Fruit fly (Drosophila melanogaster): Measurements from ENCODE around the gene CG12016.

The CG12016 gene

DNA sequence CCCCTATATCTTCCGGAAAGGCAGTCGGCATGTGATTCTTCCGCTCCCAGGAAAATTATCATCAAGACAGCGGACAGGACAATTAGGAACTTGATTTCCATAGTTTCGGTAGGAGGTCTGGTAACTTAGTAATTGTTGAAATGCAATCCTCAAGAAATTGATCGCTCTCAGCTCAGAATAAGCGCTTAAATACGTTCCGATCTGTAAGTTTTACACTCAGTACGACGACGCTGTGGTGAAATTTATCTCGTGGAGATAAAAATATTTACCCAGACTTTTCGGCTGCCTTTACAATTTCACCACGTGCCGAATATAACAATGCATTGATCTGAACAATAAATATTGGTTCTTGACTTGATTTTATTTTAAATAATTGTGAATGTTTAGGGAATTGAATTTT lies 16.3 kb downstream of the CG12016 start, which contains the start of gene Drsl1:
Gene Drsl1 (minus strand): TSS at position 101 of the 400 bp plus-strand sequence.
- no peak for TF ChIP-seq Sox15 (GFP tag; optimal IDR thresholded peaks at IDR 0.05)
- TF ChIP-seq Met (GFP tag; optimal IDR thresholded peaks at IDR 0.05), result no peak
- no peak for TF ChIP-seq Eip75B (GFP tag; optimal IDR thresholded peaks at IDR 0.05)
- TF ChIP-seq CG34406 (GFP tag; optimal IDR thresholded peaks at IDR 0.05), result no peak
- no peak for TF ChIP-seq CG3032 (tag; optimal IDR thresholded peaks at IDR 0.05)
- TF ChIP-seq dac (GFP tag; optimal IDR thresholded peaks at IDR 0.05), result no peak
- no peak for TF ChIP-seq eg (GFP tag; IDR thresholded peaks at IDR 0.05)
- no peak for TF ChIP-seq CG11294 (GFP tag; IDR thresholded peaks at IDR 0.05)
- TF ChIP-seq CG8119 (GFP tag; IDR thresholded peaks at IDR 0.05), result no peak
- no peak for TF ChIP-seq fd85E (GFP tag; optimal IDR thresholded peaks at IDR 0.05)
- no peak for TF ChIP-seq CG6163 (GFP tag; IDR thresholded peaks at IDR 0.05)
- TF ChIP-seq esn (GFP tag; optimal IDR thresholded peaks at IDR 0.05), result no peak
- TF ChIP-seq dsx (GFP tag; optimal IDR thresholded peaks at IDR 0.05; ENCODE audit: poor library complexity, severe bottlenecking), result no peak
- TF ChIP-seq OdsH (GFP tag; optimal IDR thresholded peaks at IDR 0.05), result no peak
- no peak for TF ChIP-seq CG15336 (GFP tag; IDR thresholded peaks at IDR 0.05)
- TF ChIP-seq CG8319 (GFP tag; optimal IDR thresholded peaks at IDR 0.05), result no peak

DNA sequence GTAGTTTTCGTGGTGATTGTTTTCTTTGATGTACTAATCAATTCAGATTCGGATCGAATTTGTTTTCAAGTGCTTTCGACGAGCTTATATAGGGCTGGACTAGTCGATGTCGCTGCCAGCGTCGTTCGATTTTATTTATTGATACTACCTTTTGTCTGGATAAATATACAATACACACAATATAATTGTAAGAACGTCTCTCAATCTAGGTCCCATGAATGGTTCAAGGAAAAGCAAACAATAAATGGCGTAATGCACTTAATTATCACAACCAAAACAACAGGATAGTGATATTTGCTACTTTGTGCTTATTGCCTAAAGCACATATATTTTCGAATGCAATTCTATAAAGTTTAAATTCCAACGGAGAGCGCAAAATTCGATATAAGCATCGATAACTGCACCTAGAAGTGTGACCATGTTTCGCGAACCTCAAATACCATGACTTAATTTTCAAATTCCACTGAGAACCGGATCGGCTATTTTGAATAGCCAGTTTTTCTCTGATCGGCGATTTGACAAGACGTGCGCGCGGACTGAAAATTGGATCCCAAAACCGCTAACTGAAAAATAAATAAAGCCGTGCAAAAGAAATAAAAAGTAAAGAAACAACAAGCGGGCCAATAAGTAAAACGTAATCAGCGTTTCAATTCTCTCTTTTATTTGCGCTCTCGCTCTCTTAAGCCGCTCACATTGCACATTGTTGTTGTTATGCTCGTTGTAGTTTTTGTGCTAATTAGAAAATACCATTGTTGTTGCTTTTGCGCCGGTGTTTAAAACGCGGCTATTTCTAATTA lies 17.2 kb downstream of the CG12016 start, which contains the start of the genes Drsl6 and kst:
Gene Drsl6 (minus strand): TSS at position 51 of the 797 bp plus-strand sequence.
Gene kst (plus strand): TSS at position 493 of the 797 bp plus-strand sequence.
- TF ChIP-seq Hr4 (GFP tag; optimal IDR thresholded peaks at IDR 0.05) (no peak), Eip75B (GFP tag; optimal IDR thresholded peaks at IDR 0.05) (no peak), Met (GFP tag; optimal IDR thresholded peaks at IDR 0.05) (no peak), CG16779 (tag; optimal IDR thresholded peaks at IDR 0.05) (no peak), salr (GFP tag; optimal IDR thresholded peaks at IDR 0.05) (peak in 1 of 2 experiments; percentile 14), CG8119 (GFP tag; IDR thresholded peaks at IDR 0.05) (peak; percentile 44; the same call in 2 of the 3 replicates), Hr39 (GFP tag; optimal IDR thresholded peaks at IDR 0.05) (no peak), dsx (GFP tag; optimal IDR thresholded peaks at IDR 0.05; ENCODE audit: poor library complexity, severe bottlenecking) (no peak), CG6808 (GFP tag; optimal IDR thresholded peaks at IDR 0.05) (peak; percentile 28), Eip78C (GFP tag) (peak; percentile 56), ss (GFP tag; optimal IDR thresholded peaks at IDR 0.05) (peak; percentile 54), Smox (GFP tag; optimal IDR thresholded peaks at IDR 0.05) (no peak), CG3919 (GFP tag; optimal IDR thresholded peaks at IDR 0.05) (no peak), Ets96B (tag; optimal IDR thresholded peaks at IDR 0.05) (no peak), Hr38 (GFP tag; optimal IDR thresholded peaks at IDR 0.05) (no peak), eg (GFP tag; IDR thresholded peaks at IDR 0.05) (peak; percentile 85), fd59A (GFP tag; optimal IDR thresholded peaks at IDR 0.05) (no peak), CG1621 (tag; optimal IDR thresholded peaks at IDR 0.05) (peak; percentile 75), Ets21C (GFP tag; optimal IDR thresholded peaks at IDR 0.05) (no peak), fd85E (GFP tag; optimal IDR thresholded peaks at IDR 0.05) (no peak), CG11902 (GFP tag; optimal IDR thresholded peaks at IDR 0.05) (no peak), dac (GFP tag; optimal IDR thresholded peaks at IDR 0.05) (no peak), CG7368 (GFP tag; optimal IDR thresholded peaks at IDR 0.05) (no peak), CG4318 (GFP tag; optimal IDR thresholded peaks at IDR 0.05) (no peak), achi (GFP tag; optimal IDR thresholded peaks at IDR 0.05) (no peak), topi (GFP tag; optimal IDR thresholded peaks at IDR 0.05) (peak; percentile 8), Eip93F (GFP tag; optimal IDR thresholded peaks at IDR 0.05) (no peak), CG8632 (GFP tag; optimal IDR thresholded peaks at IDR 0.05) (no peak), pdm3 (GFP tag; optimal IDR thresholded peaks at IDR 0.05) (no peak), Lpt (GFP tag; optimal IDR thresholded peaks at IDR 0.05) (no peak), CG11762 (GFP tag; optimal IDR thresholded peaks at IDR 0.05; ENCODE audit: insufficient read depth) (no peak), fkh (GFP tag; optimal IDR thresholded peaks at IDR 0.05) (peak; percentile 92), esn (GFP tag; optimal IDR thresholded peaks at IDR 0.05) (peak; percentile 35), CG15336 (GFP tag; IDR thresholded peaks at IDR 0.05) (peak; percentile 50), CG11294 (GFP tag; IDR thresholded peaks at IDR 0.05) (no peak; the same call in 1 of the 2 replicates), Sox14 (GFP tag; optimal IDR thresholded peaks at IDR 0.05) (peak; percentile 14), CG9139 (GFP tag; optimal IDR thresholded peaks at IDR 0.05) (peak; percentile 11), CG6276 (GFP tag; optimal IDR thresholded peaks at IDR 0.05) (no peak), CG10669 (GFP tag; optimal IDR thresholded peaks at IDR 0.05) (no peak), vri (GFP tag; optimal IDR thresholded peaks at IDR 0.05) (peak; percentile 62), CG3032 (tag; optimal IDR thresholded peaks at IDR 0.05) (peak; percentile 53), OdsH (GFP tag; optimal IDR thresholded peaks at IDR 0.05) (no peak), CG6163 (GFP tag; IDR thresholded peaks at IDR 0.05) (peak; percentile 74)

All from whole organism, prepupa.